Fruit fly (Drosophila melanogaster) whole organism, wandering third instar larva: ENCODE results near the gene Oatp33Ea.

Source experiments
- Abd-B ChIP-seq: fragments of >200 bp; optimal IDR thresholded peaks from 2 replicates; lab custom pipeline; 2017; ENCODE audit warnings: missing biosample characterization, missing genetic modification characterization
- CG32264 ChIP-seq: fragments of 200-800 bp; sonication (Bioruptor generic); optimal IDR thresholded peaks from 2 replicates; lab custom pipeline; 2016; ENCODE audit warnings: missing biosample characterization, missing genetic modification characterization
- CG9705 ChIP-seq: fragments of 200-800 bp; sonication (Bioruptor generic); optimal IDR thresholded peaks from 2 replicates; lab custom pipeline; 2018; ENCODE audit warnings: missing biosample characterization, mild to moderate bottlenecking, missing genetic modification characterization
- HLH106 ChIP-seq: fragments of 200-800 bp; optimal IDR thresholded peaks from 3 replicates; lab custom pipeline; 2019; ENCODE audit warnings: missing biosample characterization, mild to moderate bottlenecking, missing genetic modification characterization, moderate library complexity
- Myc ChIP-seq: fragments of >200 bp; optimal IDR thresholded peaks from 2 replicates; lab custom pipeline; 2017
- Sp1 ChIP-seq: fragments of 200-800 bp; sonication (Bioruptor generic); optimal IDR thresholded peaks from 3 replicates; lab custom pipeline; 2019; ENCODE audit warnings: missing biosample characterization, mild to moderate bottlenecking, missing genetic modification characterization, moderate library complexity
- br ChIP-seq: fragments of 200-800 bp; sonication (Bioruptor generic); optimal IDR thresholded peaks from 2 replicates; lab custom pipeline; 2016; ENCODE audit warnings: missing biosample characterization, missing genetic modification characterization
- brk ChIP-seq: fragments of 200-800 bp; sonication (Bioruptor generic); optimal IDR thresholded peaks from 2 replicates; lab custom pipeline; 2016; ENCODE audit warnings: missing biosample characterization, mild to moderate bottlenecking, missing genetic modification characterization
- foxo ChIP-seq, 2 experiments: fragments of 200-800 bp; sonication (Bioruptor generic); optimal IDR thresholded peaks; 2 replicates in 1 of 2; 3 replicates in 1 of 2; lab custom pipeline; 2016 to 2017; ENCODE audit warnings: missing biosample characterization in 2 of 2, missing genetic modification characterization in 2 of 2
- h ChIP-seq: fragments of 200-800 bp; sonication (Bioruptor generic); optimal IDR thresholded peaks from 3 replicates; lab custom pipeline; 2016; ENCODE audit warnings: missing biosample characterization, mild to moderate bottlenecking, missing genetic modification characterization
- pan ChIP-seq: fragments of >200 bp; optimal IDR thresholded peaks from 2 replicates; lab custom pipeline; 2017
- psq ChIP-seq: fragments of 200-800 bp; sonication (Bioruptor generic); optimal IDR thresholded peaks from 3 replicates; lab custom pipeline; 2017; ENCODE audit warnings: missing biosample characterization, mild to moderate bottlenecking, missing genetic modification characterization, moderate library complexity
- rgr ChIP-seq: fragments of 200-800 bp; sonication (Bioruptor generic); optimal IDR thresholded peaks from 3 replicates; lab custom pipeline; 2016; ENCODE audit warnings: missing biosample characterization, mild to moderate bottlenecking, missing genetic modification characterization
- woc ChIP-seq: sonication (Bioruptor generic); optimal IDR thresholded peaks from 2 replicates; lab custom pipeline; 2016; ENCODE audit warnings: missing biosample characterization, mild to moderate bottlenecking, missing genetic modification characterization

DNA sequence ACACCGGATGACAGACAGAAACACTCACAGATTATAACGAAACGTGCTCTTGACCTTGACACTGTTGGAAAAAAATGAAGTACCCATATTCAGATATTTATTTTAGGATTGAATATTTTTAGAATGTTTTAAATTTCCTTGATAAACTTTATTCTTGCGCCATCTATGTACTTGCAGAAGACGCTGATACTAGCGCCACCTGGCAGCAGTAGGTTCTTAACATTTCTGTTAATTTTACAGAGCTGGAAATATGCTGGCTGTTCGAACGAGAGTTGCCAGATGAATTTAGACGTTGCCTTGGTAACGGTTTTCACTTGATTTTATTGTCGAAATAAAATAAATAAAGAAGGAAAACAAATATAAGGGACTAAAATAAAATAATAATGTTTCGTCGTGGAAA is 21.2 kb downstream of the Oatp33Ea start, which contains the start of gene Fam92:
- TF ChIP-seq psq (GFP tag; lab: Kevin White, UChicago), result peak; percentile 32
- peak; percentile 69 for TF ChIP-seq rgr (GFP tag; lab: Kevin White, UChicago)
- TF ChIP-seq h (GFP tag; lab: Kevin White, UChicago), result peak; percentile 66
- peak; percentile 47 for TF ChIP-seq HLH106
- peak; percentile 10 for TF ChIP-seq CG32264 (GFP tag; lab: Kevin White, UChicago)
- no peak for TF ChIP-seq Abd-B (GFP tag; lab: Kevin White, UChicago)
- peak; percentile 68 for TF ChIP-seq br (GFP tag; lab: Kevin White, UChicago)
- no peak for TF ChIP-seq pan
- no peak for TF ChIP-seq Sp1 (GFP tag; lab: Kevin White, UChicago)
- TF ChIP-seq CG9705 (GFP tag; lab: Kevin White, UChicago), result peak; percentile 34
- TF ChIP-seq Myc, result peak; percentile 64
- TF ChIP-seq woc (GFP tag; lab: Kevin White, UChicago), result no peak
- TF ChIP-seq foxo (GFP tag; optimal IDR thresholded peaks at IDR 0.05; lab: Kevin White, UChicago), result peak in 1 of 2 experiments; percentile 74
- TF ChIP-seq brk (GFP tag; lab: Kevin White, UChicago), result no peak
